Worm (Caenorhabditis elegans): ENCODE results near the gene act-3.

DNA sequence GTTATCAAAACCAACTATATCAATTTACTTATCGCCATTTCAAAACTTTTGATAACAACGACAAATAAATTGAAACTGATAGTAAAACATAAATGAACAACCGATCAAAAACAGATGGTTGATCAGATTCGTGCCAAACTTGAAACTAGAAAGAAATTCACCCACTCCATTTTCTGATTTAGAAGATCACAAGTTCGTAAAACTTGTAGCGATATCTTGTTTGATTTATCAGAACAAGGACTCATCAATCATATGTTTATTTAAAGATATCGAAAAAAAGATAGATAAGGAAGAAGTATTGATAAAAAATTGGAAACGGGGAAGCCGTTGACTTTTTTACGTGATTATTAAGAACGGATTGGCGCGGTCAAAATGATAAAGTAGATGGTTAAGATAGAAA lies 12.8 kb upstream of the act-3 start:
- TF ChIP-seq ceh-13 (GFP tag; optimal IDR thresholded peaks at IDR 0.05) (no peak), hnd-1 (tag; optimal IDR thresholded peaks at IDR 0.05) (no peak), ama-1 (optimal IDR thresholded peaks at IDR 0.05) (no peak), sea-1 (GFP tag; conservative IDR thresholded peaks at IDR 0.05) (no peak), ceh-36 (tag; optimal IDR thresholded peaks at IDR 0.05) (no peak), hmbx-1 (tag; optimal IDR thresholded peaks at IDR 0.05) (no peak)

Measured in whole organism, early embryonic.